Fruit fly (Drosophila melanogaster) whole organism, adult: ENCODE data around the gene kuk.

Experiments used
- CG11617 ChIP-seq: fragments of 200-800 bp; sonication (Bioruptor generic); optimal IDR thresholded peaks from 2 replicates; lab custom pipeline; 2017; ENCODE audit warnings: mild to moderate bottlenecking, missing biosample characterization, missing genetic modification reagents, missing genetic modification characterization
- CG12768 ChIP-seq: fragments of 200-800 bp; sonication (Bioruptor generic); optimal IDR thresholded peaks from 2 replicates; lab custom pipeline; 2017; ENCODE audit warnings: missing biosample characterization, missing genetic modification characterization, mild to moderate bottlenecking, moderate library complexity, missing genetic modification reagents
- CG14711 ChIP-seq: fragments of 200-800 bp; sonication (Bioruptor generic); optimal IDR thresholded peaks from 2 replicates; lab custom pipeline; 2018; ENCODE audit warnings: missing biosample characterization, mild to moderate bottlenecking, missing genetic modification characterization, moderate library complexity
- CG1620 ChIP-seq: fragments of 200-800 bp; sonication (Bioruptor generic); optimal IDR thresholded peaks from 2 replicates; lab custom pipeline; 2016; ENCODE audit warnings: missing biosample characterization, missing genetic modification characterization
- CG33017 ChIP-seq: fragments of 200-800 bp; sonication (Bioruptor generic); optimal IDR thresholded peaks from 2 replicates; lab custom pipeline; 2018; ENCODE audit warnings: missing biosample characterization, mild to moderate bottlenecking, missing genetic modification characterization, moderate library complexity
- CG5204 ChIP-seq: fragments of 200-800 bp; sonication (Bioruptor generic); optimal IDR thresholded peaks from 2 replicates; lab custom pipeline; 2016; ENCODE audit warnings: missing biosample characterization, missing genetic modification characterization
- CG7045 ChIP-seq: fragments of 200-800 bp; sonication (Bioruptor generic); optimal IDR thresholded peaks from 2 replicates; lab custom pipeline; 2017; ENCODE audit warnings: missing biosample characterization, mild to moderate bottlenecking, missing genetic modification characterization
- CG7101 ChIP-seq: fragments of 200-800 bp; sonication (Bioruptor generic); optimal IDR thresholded peaks from 2 replicates; lab custom pipeline; 2018; ENCODE audit warnings: missing biosample characterization, mild to moderate bottlenecking, missing genetic modification characterization, moderate library complexity
- Clk ChIP-seq: fragments of 200-800 bp; sonication (Bioruptor generic); optimal IDR thresholded peaks from 2 replicates; lab custom pipeline; 2017; ENCODE audit warnings: missing biosample characterization, missing genetic modification characterization
- Crg-1 ChIP-seq: fragments of 200-800 bp; sonication (Bioruptor generic); optimal IDR thresholded peaks from 2 replicates; lab custom pipeline; 2016; ENCODE audit warnings: missing biosample characterization, missing genetic modification characterization
- Hr96 ChIP-seq: fragments of 200-800 bp; sonication (Bioruptor generic); optimal IDR thresholded peaks from 2 replicates; lab custom pipeline; 2016; ENCODE audit warnings: missing biosample characterization, missing genetic modification characterization
- Mnt ChIP-seq: fragments of 200-800 bp; sonication (Bioruptor generic); optimal IDR thresholded peaks from 2 replicates; lab custom pipeline; 2016; ENCODE audit warnings: missing biosample characterization, mild to moderate bottlenecking, missing genetic modification characterization
- bab1 ChIP-seq: fragments of 200-800 bp; sonication (Bioruptor generic); optimal IDR thresholded peaks from 3 replicates; lab custom pipeline; 2019; ENCODE audit warnings: missing biosample characterization, mild to moderate bottlenecking, missing genetic modification characterization, moderate library complexity
- cic ChIP-seq: fragments of 200-800 bp; sonication (Bioruptor generic); optimal IDR thresholded peaks from 2 replicates; lab custom pipeline; 2017; ENCODE audit warnings: missing biosample characterization, mild to moderate bottlenecking, missing genetic modification characterization, moderate library complexity
- cnc ChIP-seq, 2 experiments: fragments of >200 bp; optimal IDR thresholded peaks; 2 replicates each; lab custom pipeline; 2017
- kay ChIP-seq: fragments of 200-800 bp; sonication (Bioruptor generic); peaks from one replicate; lab custom pipeline; 2016; ENCODE audit warnings: missing biosample characterization, missing genetic modification characterization, borderline replicate concordance
- ovo ChIP-seq: fragments of 200-800 bp; sonication (Bioruptor generic); optimal IDR thresholded peaks from 2 replicates; lab custom pipeline; 2016; ENCODE audit warnings: missing biosample characterization, missing genetic modification characterization
- pad ChIP-seq: fragments of 200-800 bp; sonication (Bioruptor generic); optimal IDR thresholded peaks from 3 replicates; lab custom pipeline; 2017; ENCODE audit warnings: missing biosample characterization, missing genetic modification characterization, mild to moderate bottlenecking, moderate library complexity, missing genetic modification reagents
- tj ChIP-seq: fragments of 200-800 bp; sonication (Bioruptor generic); optimal IDR thresholded peaks from 3 replicates; lab custom pipeline; 2017; ENCODE audit warnings: missing biosample characterization, mild to moderate bottlenecking, missing genetic modification characterization, moderate library complexity
- toe ChIP-seq: fragments of 200-800 bp; sonication (Bioruptor generic); optimal IDR thresholded peaks from 2 replicates; lab custom pipeline; 2016; ENCODE audit warnings: missing biosample characterization, missing genetic modification characterization

Gene kuk

DNA sequence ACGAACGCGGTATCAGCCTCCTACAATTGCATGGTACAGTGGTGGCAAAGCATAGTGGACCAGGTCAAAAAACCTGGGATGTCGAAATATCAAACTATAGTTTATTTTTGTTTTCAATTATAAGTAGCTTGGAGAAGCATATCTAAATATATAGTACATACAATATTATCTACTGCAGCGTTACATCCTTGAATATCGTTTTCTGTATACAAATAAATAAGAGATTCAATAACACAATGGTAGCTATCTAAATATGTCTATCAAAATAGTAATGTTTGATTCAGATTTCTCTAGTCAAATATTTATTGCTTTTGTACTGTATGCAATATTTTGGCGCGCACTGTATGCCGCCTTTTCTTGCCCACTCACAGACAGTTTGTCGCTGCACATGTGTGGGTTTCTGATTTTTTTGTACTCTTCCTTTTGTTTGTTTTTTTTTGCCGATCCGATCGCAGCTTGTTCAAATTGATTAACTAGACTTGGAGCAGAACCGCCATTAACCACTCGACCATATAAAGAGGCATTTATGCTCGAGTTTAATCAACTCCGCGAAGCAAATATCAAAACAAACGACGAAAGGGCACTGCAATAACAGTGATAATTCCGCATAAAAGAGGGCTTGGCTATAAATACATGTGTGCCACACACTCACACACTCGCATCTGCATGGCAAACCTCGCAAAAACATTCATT is 768 bp downstream of the kuk start:
- TF ChIP-seq Crg-1 (GFP tag; lab: Kevin White, UChicago), result peak; percentile 52
- peak; percentile 87 for TF ChIP-seq kay (GFP tag; lab: Kevin White, UChicago)
- peak; percentile 94 for TF ChIP-seq CG11617 (GFP tag; lab: Kevin White, UChicago)
- TF ChIP-seq CG14711 (tag; lab: Kevin White, UChicago), result peak; percentile 81
- TF ChIP-seq Hr96 (GFP tag; lab: Kevin White, UChicago), result peak; percentile 87
- TF ChIP-seq CG5204, result peak; percentile 94
- TF ChIP-seq pad (GFP tag; lab: Kevin White, UChicago), result peak; percentile 77
- TF ChIP-seq cnc (optimal IDR thresholded peaks at IDR 0.05; lab: Kevin White, UChicago), result no peak
- peak; percentile 73 for TF ChIP-seq tj (GFP tag; lab: Kevin White, UChicago)
- peak; percentile 88 for TF ChIP-seq Clk
- peak; percentile 92 for TF ChIP-seq CG12768
- peak; percentile 79 for TF ChIP-seq CG1620 (GFP tag; lab: Kevin White, UChicago)
- peak; percentile 28 for TF ChIP-seq Mnt (GFP tag; lab: Kevin White, UChicago)
- peak; percentile 54 for TF ChIP-seq cic
- TF ChIP-seq CG7045, result peak; percentile 96
- peak; percentile 90 for TF ChIP-seq CG33017
- TF ChIP-seq toe (GFP tag; lab: Kevin White, UChicago), result peak; percentile 89
- peak; percentile 15 for TF ChIP-seq ovo (GFP tag; lab: Kevin White, UChicago)
- peak; percentile 91 for TF ChIP-seq bab1 (GFP tag; lab: Kevin White, UChicago)
- peak; percentile 92 for TF ChIP-seq CG7101 (tag; lab: Kevin White, UChicago)

DNA sequence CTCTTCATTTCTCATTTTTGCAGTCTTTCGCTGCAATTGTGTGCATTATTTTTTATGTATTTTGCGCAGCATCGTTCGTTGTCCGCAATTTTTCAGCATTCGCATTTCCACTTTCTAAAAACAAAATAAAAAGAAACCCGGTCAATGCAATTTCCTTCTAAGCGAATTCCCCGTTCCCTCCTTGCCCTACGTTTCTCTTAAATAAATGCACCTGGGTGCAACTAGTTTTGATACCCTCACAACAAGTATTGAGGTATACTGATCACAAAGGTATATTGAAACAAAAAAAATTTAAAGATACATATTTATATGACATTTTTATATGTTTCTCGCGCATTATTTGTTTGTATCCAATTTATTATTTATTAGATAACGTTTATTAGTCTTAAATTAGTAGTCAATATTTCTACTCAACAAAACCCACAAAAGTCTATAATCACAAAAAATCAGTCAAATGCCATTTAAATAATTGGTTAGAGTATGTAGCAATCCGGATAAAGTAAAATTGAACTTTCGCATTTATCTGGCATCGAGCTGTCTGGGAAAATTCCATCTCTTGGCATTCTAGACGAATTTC is 1.4 kb downstream of the kuk start:
- peak; percentile 37 for TF ChIP-seq pad (GFP tag; lab: Kevin White, UChicago)
- TF ChIP-seq CG5204, result no peak
- TF ChIP-seq CG12768, result peak; percentile 61
- TF ChIP-seq cnc (optimal IDR thresholded peaks at IDR 0.05; lab: Kevin White, UChicago), result no peak
- TF ChIP-seq CG33017, result peak; percentile 82
- TF ChIP-seq cic, result no peak
- TF ChIP-seq CG7045, result peak; percentile 80
- TF ChIP-seq ovo (GFP tag; lab: Kevin White, UChicago), result no peak
- peak; percentile 1 for TF ChIP-seq Clk
- peak; percentile 36 for TF ChIP-seq tj (GFP tag; lab: Kevin White, UChicago)
- peak; percentile 65 for TF ChIP-seq bab1 (GFP tag; lab: Kevin White, UChicago)
- TF ChIP-seq CG11617 (GFP tag; lab: Kevin White, UChicago), result peak; percentile 49
- peak; percentile 68 for TF ChIP-seq kay (GFP tag; lab: Kevin White, UChicago)
- TF ChIP-seq CG7101 (tag; lab: Kevin White, UChicago), result peak; percentile 66
- TF ChIP-seq Crg-1 (GFP tag; lab: Kevin White, UChicago), result no peak
- TF ChIP-seq CG14711 (tag; lab: Kevin White, UChicago), result peak; percentile 58

DNA sequence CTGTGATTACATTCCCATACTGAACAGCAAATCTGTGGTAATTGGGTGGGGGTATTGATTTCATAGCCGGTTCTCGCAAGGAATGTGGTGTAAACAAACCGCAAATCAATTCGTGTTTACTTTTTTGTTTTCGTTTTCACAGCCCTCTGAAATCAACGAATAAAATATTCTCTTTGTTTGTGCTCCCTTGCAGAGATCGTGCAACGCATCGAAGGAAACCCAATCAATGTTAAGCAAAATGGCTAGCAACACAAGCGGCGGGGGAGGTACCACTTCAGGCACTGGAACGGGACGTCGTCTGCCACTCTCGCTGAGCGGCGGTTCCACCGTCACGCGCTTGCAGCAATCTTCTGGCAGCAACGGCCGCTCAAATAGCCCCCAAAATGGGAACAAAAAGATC is 2.4 kb downstream of the kuk start:
- TF ChIP-seq CG1620 (GFP tag; lab: Kevin White, UChicago) (no peak), CG11617 (GFP tag; lab: Kevin White, UChicago) (no peak), cnc (optimal IDR thresholded peaks at IDR 0.05; lab: Kevin White, UChicago) (no peak), CG7045 (no peak), CG14711 (tag; lab: Kevin White, UChicago) (no peak), cic (no peak), CG12768 (no peak)

DNA sequence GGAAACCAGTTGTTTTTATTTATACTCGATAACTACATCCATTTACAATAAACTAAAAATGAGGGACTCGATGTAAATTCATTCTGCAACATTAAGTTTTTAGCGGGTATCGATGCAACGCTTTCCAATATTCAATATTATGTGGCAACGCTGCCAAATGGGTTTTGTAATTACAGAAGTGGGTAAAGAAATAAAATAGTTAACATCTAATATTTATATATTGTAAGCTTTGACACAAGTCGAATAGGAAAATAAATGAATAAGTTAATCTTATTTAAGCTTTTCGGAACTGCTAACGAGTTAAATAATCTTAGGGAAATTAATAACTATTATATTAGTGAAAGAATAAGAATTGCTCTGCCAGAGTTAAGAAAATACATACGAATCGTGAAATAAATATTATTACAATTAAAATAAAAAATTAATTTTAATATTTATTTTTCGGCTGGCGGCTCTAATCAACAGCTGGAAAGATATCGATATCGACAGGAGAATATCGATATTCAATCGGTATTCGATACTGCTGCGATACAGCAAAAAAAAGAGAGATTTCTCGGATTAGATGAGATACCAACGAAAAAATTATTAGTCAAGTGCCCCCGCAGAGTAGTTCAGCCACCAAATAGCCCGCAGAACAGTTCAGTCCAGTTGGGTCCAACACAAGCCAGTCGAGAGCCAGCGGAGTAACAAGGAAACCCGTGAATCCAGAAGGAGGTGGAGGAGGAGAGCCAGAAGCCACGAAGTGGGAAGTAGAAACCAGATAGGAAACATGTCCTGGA is 5.2 kb downstream of the kuk start, which contains the start of gene GckIII:
Gene GckIII (plus strand): TSS at position 485 of the 779 bp plus-strand sequence.
- TF ChIP-seq CG12768 (no peak), CG14711 (tag; lab: Kevin White, UChicago) (peak; percentile 28)

DNA sequence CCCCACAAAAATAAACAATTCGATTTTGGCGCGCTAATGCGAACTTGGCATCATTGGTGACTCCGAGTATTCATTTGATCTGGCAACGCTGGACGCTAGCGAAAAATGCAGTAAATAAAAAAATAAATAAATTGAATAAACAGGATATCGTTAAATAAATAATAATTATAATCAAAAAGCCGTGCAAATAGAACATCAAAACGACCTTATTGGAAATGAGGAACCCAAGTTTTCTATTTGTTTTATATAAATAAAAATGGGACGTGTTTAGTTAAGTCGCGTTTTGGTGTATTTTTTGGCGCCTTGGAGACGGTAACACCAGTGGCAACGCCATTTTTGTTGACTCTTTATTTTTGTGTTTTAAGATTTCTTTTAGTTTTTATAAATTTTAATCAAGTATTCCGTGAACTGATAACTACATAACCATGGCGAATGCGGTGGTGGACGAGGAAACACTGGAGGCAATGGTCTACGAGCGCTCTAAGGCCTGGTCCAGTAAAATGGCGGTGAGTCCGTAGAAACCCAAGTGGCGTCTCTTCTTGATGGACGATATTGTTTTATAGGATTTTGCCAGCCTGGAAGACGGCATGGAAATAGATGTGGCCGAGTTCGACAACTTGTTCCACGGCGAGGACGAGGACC is 8.1 kb downstream of the kuk start, which contains the start of gene cal1:
Gene cal1 (plus strand): TSS at position 304 of the 642 bp plus-strand sequence.
- no peak for TF ChIP-seq Crg-1 (GFP tag; lab: Kevin White, UChicago)
- no peak for TF ChIP-seq CG5204
- no peak for TF ChIP-seq CG7101 (tag; lab: Kevin White, UChicago)
- no peak for TF ChIP-seq CG11617 (GFP tag; lab: Kevin White, UChicago)
- TF ChIP-seq CG12768, result no peak
- TF ChIP-seq CG7045, result no peak

DNA sequence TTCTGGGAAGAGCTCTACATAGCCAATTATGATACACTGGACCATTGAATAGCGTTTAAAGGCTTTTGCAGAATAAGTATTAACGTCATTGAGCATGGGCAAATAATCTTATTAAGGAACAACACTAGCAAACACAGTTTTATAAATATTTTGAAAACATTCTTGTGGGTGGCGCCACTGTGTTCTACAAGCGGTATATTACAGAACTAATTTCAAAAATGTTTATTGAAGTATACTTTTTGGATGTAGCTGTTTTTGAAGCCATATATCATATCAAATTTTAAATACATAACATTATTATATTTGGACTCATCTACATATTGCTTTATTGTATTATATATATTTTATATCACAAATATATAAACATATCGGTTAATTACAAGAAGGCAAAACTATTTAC is 28.8 kb downstream of the kuk start:
- TF ChIP-seq bab1 (GFP tag; lab: Kevin White, UChicago) (no peak), Crg-1 (GFP tag; lab: Kevin White, UChicago) (no peak), cic (no peak), CG11617 (GFP tag; lab: Kevin White, UChicago) (no peak), cnc (optimal IDR thresholded peaks at IDR 0.05; lab: Kevin White, UChicago) (no peak), Clk (no peak), CG14711 (tag; lab: Kevin White, UChicago) (no peak), CG7045 (no peak), ovo (GFP tag; lab: Kevin White, UChicago) (no peak), tj (GFP tag; lab: Kevin White, UChicago) (no peak), pad (GFP tag; lab: Kevin White, UChicago) (no peak), CG5204 (no peak), Mnt (GFP tag; lab: Kevin White, UChicago) (no peak), CG1620 (GFP tag; lab: Kevin White, UChicago) (no peak)
